Worm (Caenorhabditis elegans): ENCODE results near the gene F54D5.9.
"Not testable (repeated sequence)": the region's sequence is repeated elsewhere in the genome, so short reads cannot be mapped to it uniquely, and the experiment has no call there.

Gene F54D5.9

DNA sequence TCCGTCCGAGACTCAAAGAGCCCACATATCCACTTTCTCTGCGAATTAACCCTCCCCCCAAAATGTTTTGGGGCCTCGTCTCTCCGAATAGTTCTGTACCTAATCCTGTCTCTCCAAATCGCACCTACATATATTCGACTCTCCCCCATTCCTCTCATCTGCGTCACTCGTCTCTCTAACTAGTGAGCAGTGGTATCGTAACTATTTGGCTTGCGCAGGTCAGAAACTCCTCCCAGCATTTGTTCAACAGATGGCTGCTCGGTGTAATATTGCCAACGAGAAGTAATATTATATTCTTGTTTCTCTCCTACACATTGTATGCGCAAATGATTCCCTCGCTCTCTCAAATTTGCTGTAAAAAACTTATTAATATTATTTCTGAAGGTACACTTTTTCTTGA lies 11.0 kb upstream of the F54D5.9 start, which contains the start of gene F54D5.24:
F54D5.24 (plus strand) TSS at position 316 of the 400 bp plus-strand sequence.
- TF ChIP-seq egrh-3 (GFP tag; IDR thresholded peaks at IDR 0.05) (no peak), aptf-2 (GFP tag; conservative IDR thresholded peaks at IDR 0.05) (no peak), akir-1 (GFP tag; optimal IDR thresholded peaks at IDR 0.05) (no peak), F52B5.7 (tag; optimal IDR thresholded peaks at IDR 0.05) (no peak), sdz-38 (tag; optimal IDR thresholded peaks at IDR 0.05) (no peak), ceh-91 (GFP tag; IDR thresholded peaks at IDR 0.05) (no peak), ZK185.1 (tag; optimal IDR thresholded peaks at IDR 0.05; ENCODE audit: poor library complexity, severe bottlenecking) (no peak), lag-1 (GFP tag; IDR thresholded peaks at IDR 0.05) (no peak), nhr-120 (GFP tag; IDR thresholded peaks at IDR 0.05) (no peak), B0035.1 (tag; optimal IDR thresholded peaks at IDR 0.05) (no peak), ceh-58 (GFP tag; IDR thresholded peaks at IDR 0.05) (no peak), F10E7.11 (tag; optimal IDR thresholded peaks at IDR 0.05) (no peak), egl-18 (GFP tag; IDR thresholded peaks at IDR 0.05) (no peak), F23B12.7 (tag; optimal IDR thresholded peaks at IDR 0.05; ENCODE audit: insufficient read depth) (no peak), lin-35 (GFP tag; optimal IDR thresholded peaks at IDR 0.05) (no peak)

DNA sequence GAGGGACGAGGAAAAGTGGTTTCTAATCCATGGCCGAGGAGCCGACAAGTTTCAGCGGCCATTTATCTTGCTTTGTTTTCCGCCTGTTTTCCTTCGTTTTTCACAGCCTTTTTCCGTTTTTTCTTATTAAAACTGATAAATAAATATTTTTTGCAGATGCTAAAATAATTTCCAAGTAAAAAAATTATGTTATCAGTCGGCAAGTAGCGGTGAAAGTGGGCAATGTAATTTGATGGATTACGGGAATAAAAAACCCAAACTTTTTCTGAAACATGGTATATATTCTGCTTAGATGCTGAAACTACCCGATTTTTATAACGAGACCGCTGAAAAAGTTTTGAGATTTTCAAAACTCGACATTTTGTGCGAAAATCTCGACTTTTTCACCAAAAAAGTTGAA lies 7.4 kb upstream of the F54D5.9 start, which contains the start of gene dhgd-1:
dhgd-1 (minus strand) TSS at position 101 of the 400 bp plus-strand sequence.
- not testable (repeated sequence) for TF ChIP-seq unc-62 (GFP tag; optimal IDR thresholded peaks at IDR 0.05); dpl-1 (GFP tag; optimal IDR thresholded peaks at IDR 0.05); snpc-1.1 (tag; optimal IDR thresholded peaks at IDR 0.05; ENCODE audit: insufficient read depth)

DNA sequence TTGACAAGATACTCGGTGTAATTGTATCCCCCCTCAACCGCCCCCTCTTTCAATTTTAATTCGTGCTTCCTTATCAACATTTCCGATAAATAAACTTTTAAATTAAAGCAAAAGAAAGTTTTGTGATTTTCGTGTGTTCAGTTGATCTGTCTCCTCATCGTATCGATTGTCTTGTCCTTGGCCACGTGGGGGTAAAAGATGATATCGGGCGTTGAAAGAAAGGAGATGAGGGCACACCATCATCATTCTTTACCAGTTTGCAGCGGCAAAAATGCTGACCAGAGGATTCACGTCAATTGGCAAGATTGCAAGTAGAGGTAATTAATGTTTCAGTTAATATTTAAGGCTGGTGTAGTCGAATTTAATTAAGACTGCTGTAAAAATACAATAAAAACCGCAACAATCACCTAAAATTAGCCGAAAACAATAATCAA lies 2.6 kb upstream of the F54D5.9 start, which contains the start of gene F54D5.7:
F54D5.7 (plus strand) TSS at position 264 of the 434 bp plus-strand sequence.
- TF ChIP-seq ztf-26 (tag; optimal IDR thresholded peaks at IDR 0.05) (peak; percentile 73), snpc-1.1 (tag; optimal IDR thresholded peaks at IDR 0.05; ENCODE audit: insufficient read depth) (no peak), hrde-1 (tag; optimal IDR thresholded peaks at IDR 0.05; ENCODE audit: borderline replicate concordance) (no peak), F39B2.1 (GFP tag; IDR thresholded peaks at IDR 0.05) (no peak), B0261.1 (tag; optimal IDR thresholded peaks at IDR 0.05) (peak; percentile 11), Y95B8A.8 (GFP tag; IDR thresholded peaks at IDR 0.05) (no peak), akir-1 (GFP tag; optimal IDR thresholded peaks at IDR 0.05) (no peak), F33H1.4 (GFP tag; IDR thresholded peaks at IDR 0.05) (peak; percentile 40; the same call in 1 of the 2 replicates), F49E8.2 (tag; optimal IDR thresholded peaks at IDR 0.05; ENCODE audit: insufficient read depth) (peak; percentile 52), nhr-90 (tag; optimal IDR thresholded peaks at IDR 0.05) (peak; percentile 34), hlh-12 (tag; optimal IDR thresholded peaks at IDR 0.05) (no peak), gei-17 (GFP tag; optimal IDR thresholded peaks at IDR 0.05) (peak; percentile 49), chd-7 (tag; optimal IDR thresholded peaks at IDR 0.05) (peak; percentile 74), rpc-1 (optimal IDR thresholded peaks at IDR 0.05) (no peak), rpc-1 (tag; optimal IDR thresholded peaks at IDR 0.05) (no peak), D2030.7 (GFP tag; IDR thresholded peaks at IDR 0.05) (no peak), unc-130 (GFP tag; optimal IDR thresholded peaks at IDR 0.05) (no peak), ets-4 (GFP tag; optimal IDR thresholded peaks at IDR 0.05) (peak; percentile 96), tbp1 (GFP tag; optimal IDR thresholded peaks at IDR 0.05) (peak; percentile 60), lin-26 (GFP tag; IDR thresholded peaks at IDR 0.05) (no peak), F22D6.2 (tag; optimal IDR thresholded peaks at IDR 0.05) (peak; percentile 11), rcor-1 (GFP tag; IDR thresholded peaks at IDR 0.05) (peak; percentile 74), snpc-1.3 (tag; optimal IDR thresholded peaks at IDR 0.05; ENCODE audit: insufficient read depth) (no peak), ztf-25 (GFP tag; IDR thresholded peaks at IDR 0.05) (no peak), ceh-100 (GFP tag; IDR thresholded peaks at IDR 0.05) (peak; percentile 49), B0336.3 (GFP tag; IDR thresholded peaks at IDR 0.05) (peak; percentile 91), sea-2 (GFP tag; IDR thresholded peaks at IDR 0.05) (no peak), ceh-91 (GFP tag; IDR thresholded peaks at IDR 0.05) (no peak), snpc-4 (GFP tag; optimal IDR thresholded peaks at IDR 0.05) (no peak), snpc-4 (tag; optimal IDR thresholded peaks at IDR 0.05) (peak in 3 of 4 experiments; percentile 25 to 64 (median 51)), bed-2 (GFP tag; IDR thresholded peaks at IDR 0.05) (no peak)
